Worm (Caenorhabditis elegans): ENCODE measurements around the gene F44B9.9.

The F44B9.9 gene

ce11 chrIII:7997447-7998046, 33.3 kb downstream of the F44B9.9 start:
- TF ChIP-seq tra-4 (tag; optimal IDR thresholded peaks at IDR 0.05) (no peak), ama-1 (optimal IDR thresholded peaks at IDR 0.05) (no peak), B0310.2 (tag; optimal IDR thresholded peaks at IDR 0.05) (no peak), flt-1 (GFP tag; IDR thresholded peaks at IDR 0.05) (no peak), sea-1 (GFP tag; conservative IDR thresholded peaks at IDR 0.05) (no peak), tbx-37 (GFP tag; conservative IDR thresholded peaks at IDR 0.05) (no peak), pes-1 (GFP tag; IDR thresholded peaks at IDR 0.05) (no peak), tbx-11 (GFP tag; IDR thresholded peaks at IDR 0.05) (no peak), ets-7 (tag; optimal IDR thresholded peaks at IDR 0.05) (no peak), hmbx-1 (tag; optimal IDR thresholded peaks at IDR 0.05) (no peak), ceh-36 (tag; optimal IDR thresholded peaks at IDR 0.05) (no peak), hmg-4 (GFP tag; optimal IDR thresholded peaks at IDR 0.05) (no peak), scrt-1 (GFP tag; IDR thresholded peaks at IDR 0.05) (no peak), hnd-1 (tag; optimal IDR thresholded peaks at IDR 0.05) (no peak), aly-1 (tag; optimal IDR thresholded peaks at IDR 0.05) (no peak)

- no peak for TF ChIP-seq scrt-1 (GFP tag; IDR thresholded peaks at IDR 0.05)
These were observed 34.5 kb downstream of the F44B9.9 start, which contains the start of gene npr-17 for ce11 chrIII:7996353-7996752. Gene npr-17, minus strand, starts transcription at chrIII:7996453.

- TF ChIP-seq tbx-37 (GFP tag; conservative IDR thresholded peaks at IDR 0.05), result no peak
- no peak for TF ChIP-seq tbx-11 (GFP tag; IDR thresholded peaks at IDR 0.05)
- TF ChIP-seq pes-1 (GFP tag; IDR thresholded peaks at IDR 0.05), result no peak
- TF ChIP-seq F13C5.2 (tag; optimal IDR thresholded peaks at IDR 0.05), result no peak
- no peak for TF ChIP-seq hmg-4 (GFP tag; optimal IDR thresholded peaks at IDR 0.05)
- TF ChIP-seq hmbx-1 (tag; optimal IDR thresholded peaks at IDR 0.05), result no peak
- TF ChIP-seq B0310.2 (tag; optimal IDR thresholded peaks at IDR 0.05), result no peak
- no peak for TF ChIP-seq ama-1 (optimal IDR thresholded peaks at IDR 0.05)
- no peak for TF ChIP-seq ets-7 (tag; optimal IDR thresholded peaks at IDR 0.05)
- no peak for TF ChIP-seq sea-1 (GFP tag; conservative IDR thresholded peaks at IDR 0.05)
- no peak for TF ChIP-seq aly-1 (tag; optimal IDR thresholded peaks at IDR 0.05)
- no peak for TF ChIP-seq ceh-13 (GFP tag; optimal IDR thresholded peaks at IDR 0.05)
- no peak for TF ChIP-seq hnd-1 (tag; optimal IDR thresholded peaks at IDR 0.05)
- TF ChIP-seq tra-4 (tag; optimal IDR thresholded peaks at IDR 0.05), result no peak
- no peak for TF ChIP-seq flt-1 (GFP tag; IDR thresholded peaks at IDR 0.05)
- TF ChIP-seq scrt-1 (GFP tag; IDR thresholded peaks at IDR 0.05), result no peak
- TF ChIP-seq ceh-36 (tag; optimal IDR thresholded peaks at IDR 0.05), result no peak
These were observed 44.2 kb downstream of the F44B9.9 start, which contains the start of gene hrpk-2 for ce11 chrIII:7986585-7987171. Gene hrpk-2, plus strand, starts transcription at chrIII:7987121.

ce11 chrIII:7981938-7982337, 48.9 kb downstream of the F44B9.9 start:
- TF ChIP-seq flt-1 (GFP tag; IDR thresholded peaks at IDR 0.05), result no peak
- TF ChIP-seq aly-1 (tag; optimal IDR thresholded peaks at IDR 0.05), result no peak
- no peak for TF ChIP-seq tbx-11 (GFP tag; IDR thresholded peaks at IDR 0.05)
- no peak for TF ChIP-seq tra-4 (tag; optimal IDR thresholded peaks at IDR 0.05)
- TF ChIP-seq ets-7 (tag; optimal IDR thresholded peaks at IDR 0.05), result no peak
- no peak for TF ChIP-seq hnd-1 (tag; optimal IDR thresholded peaks at IDR 0.05)
- TF ChIP-seq hmg-4 (GFP tag; optimal IDR thresholded peaks at IDR 0.05), result no peak
- TF ChIP-seq ceh-36 (tag; optimal IDR thresholded peaks at IDR 0.05), result no peak

ce11 chrIII:7981233-7981632, 49.6 kb downstream of the F44B9.9 start:
- no peak for TF ChIP-seq tbx-11 (GFP tag; IDR thresholded peaks at IDR 0.05)
- no peak for TF ChIP-seq aly-1 (tag; optimal IDR thresholded peaks at IDR 0.05)
- TF ChIP-seq tra-4 (tag; optimal IDR thresholded peaks at IDR 0.05), result no peak
- no peak for TF ChIP-seq sea-1 (GFP tag; conservative IDR thresholded peaks at IDR 0.05)
- TF ChIP-seq F13C5.2 (tag; optimal IDR thresholded peaks at IDR 0.05), result no peak
- TF ChIP-seq ceh-36 (tag; optimal IDR thresholded peaks at IDR 0.05), result no peak
- no peak for TF ChIP-seq B0310.2 (tag; optimal IDR thresholded peaks at IDR 0.05)
- no peak for TF ChIP-seq tbx-37 (GFP tag; conservative IDR thresholded peaks at IDR 0.05)
- TF ChIP-seq flt-1 (GFP tag; IDR thresholded peaks at IDR 0.05), result no peak
- no peak for TF ChIP-seq ets-7 (tag; optimal IDR thresholded peaks at IDR 0.05)
- TF ChIP-seq hmg-4 (GFP tag; optimal IDR thresholded peaks at IDR 0.05), result no peak
- TF ChIP-seq hmbx-1 (tag; optimal IDR thresholded peaks at IDR 0.05), result no peak
- TF ChIP-seq hnd-1 (tag; optimal IDR thresholded peaks at IDR 0.05), result no peak
- no peak for TF ChIP-seq scrt-1 (GFP tag; IDR thresholded peaks at IDR 0.05)
- no peak for TF ChIP-seq pes-1 (GFP tag; IDR thresholded peaks at IDR 0.05)
- no peak for TF ChIP-seq ama-1 (optimal IDR thresholded peaks at IDR 0.05)
- no peak for TF ChIP-seq ceh-13 (GFP tag; optimal IDR thresholded peaks at IDR 0.05)

Data from whole organism, early embryonic.